Fruit fly (Drosophila melanogaster) whole organism, embryonic: ENCODE results near the gene CG17593.

ENCODE experiments used
- Ada2b ChIP-seq: fragments of 200-800 bp; sonication (Bioruptor generic); IDR thresholded peaks from 2 replicates; pipeline ENCODE4 v1.3.6; 2022; ENCODE audit warnings: missing biosample characterization, missing genetic modification characterization
- Asciz ChIP-seq: fragments of 200-800 bp; sonication (Bioruptor generic); optimal IDR thresholded peaks from 2 replicates; lab custom pipeline; 2017; ENCODE audit warnings: missing biosample characterization, mild to moderate bottlenecking, missing genetic modification characterization, missing genetic modification reagents
- Atf3 ChIP-seq: fragments of 200-800 bp; sonication (Bioruptor generic); optimal IDR thresholded peaks from 3 replicates; lab custom pipeline; 2016; ENCODE audit warnings: missing biosample characterization, missing genetic modification characterization
- CG11504 ChIP-seq: fragments of 200-800 bp; sonication (Bioruptor generic); optimal IDR thresholded peaks from 3 replicates; lab custom pipeline; 2019; ENCODE audit warnings: missing biosample characterization, mild to moderate bottlenecking, missing genetic modification characterization, moderate library complexity
- CG12071 ChIP-seq: fragments of 200-800 bp; sonication (Bioruptor generic); optimal IDR thresholded peaks from 3 replicates; lab custom pipeline; 2018; ENCODE audit warnings: missing biosample characterization, mild to moderate bottlenecking, missing genetic modification characterization
- CG1529 ChIP-seq: fragments of 200-800 bp; sonication (Bioruptor generic); optimal IDR thresholded peaks from 3 replicates; lab custom pipeline; 2018; ENCODE audit warnings: missing biosample characterization, missing genetic modification characterization
- CG18476 ChIP-seq: fragments of 200-800 bp; sonication (Bioruptor generic); optimal IDR thresholded peaks from 2 replicates; lab custom pipeline; 2016; ENCODE audit warnings: missing biosample characterization, mild to moderate bottlenecking, missing genetic modification characterization
- CG2120 ChIP-seq: fragments of 200-800 bp; sonication (Bioruptor generic); optimal IDR thresholded peaks from 3 replicates; lab custom pipeline; 2016; ENCODE audit warnings: missing biosample characterization, missing genetic modification characterization
- CG33557 ChIP-seq: fragments of 200-800 bp; sonication (Bioruptor generic); optimal IDR thresholded peaks from 2 replicates; lab custom pipeline; 2019; ENCODE audit warnings: missing biosample characterization, mild to moderate bottlenecking, missing genetic modification characterization, moderate library complexity
- CG6689 ChIP-seq: fragments of 200-800 bp; sonication (Bioruptor generic); IDR thresholded peaks from 2 replicates; pipeline ENCODE4 v1.3.6; 2022; ENCODE audit warnings: missing biosample characterization, missing genetic modification characterization
- CG8290 ChIP-seq, 3 experiments: fragments of 200-800 bp; sonication (Bioruptor generic); optimal IDR thresholded peaks; 2 replicates each; lab custom pipeline; 2016 to 2019; ENCODE audit warnings: missing biosample characterization in 3 of 3, missing genetic modification characterization in 3 of 3, mild to moderate bottlenecking in 2 of 3, moderate library complexity in 1 of 3
- CG9797 ChIP-seq: fragments of 200-800 bp; sonication (Bioruptor generic); optimal IDR thresholded peaks from 3 replicates; lab custom pipeline; 2018; ENCODE audit warnings: missing biosample characterization, mild to moderate bottlenecking, missing genetic modification characterization
- CoRest ChIP-seq: fragments of 200-800 bp; sonication (Bioruptor generic); optimal IDR thresholded peaks from 3 replicates; lab custom pipeline; 2018; ENCODE audit warnings: missing biosample characterization, mild to moderate bottlenecking, missing genetic modification characterization, moderate library complexity
- Drgx ChIP-seq: fragments of 200-800 bp; sonication (Bioruptor generic); IDR thresholded peaks from 2 replicates; pipeline ENCODE4 v1.3.6; 2022; ENCODE audit warnings: missing biosample characterization, missing genetic modification characterization
- E2f1 ChIP-seq: fragments of 200-800 bp; sonication (Bioruptor generic); IDR thresholded peaks from 2 replicates; pipeline ENCODE4 v1.3.6; 2022; ENCODE audit warnings: missing biosample characterization, missing genetic modification characterization
- Elba2 ChIP-seq: fragments of 200-800 bp; sonication (Bioruptor generic); optimal IDR thresholded peaks from 3 replicates; lab custom pipeline; 2016; ENCODE audit warnings: missing biosample characterization, missing genetic modification characterization
- Ets65A ChIP-seq: fragments of 200-800 bp; sonication (Bioruptor generic); peaks from one replicate; lab custom pipeline; 2016; ENCODE audit warnings: missing biosample characterization, missing genetic modification characterization
- Fer1 ChIP-seq: fragments of 200-800 bp; sonication (Bioruptor generic); optimal IDR thresholded peaks from 2 replicates; lab custom pipeline; 2017; ENCODE audit warnings: missing biosample characterization, mild to moderate bottlenecking, missing genetic modification characterization
- Hr51 ChIP-seq, 2 experiments: fragments of 200-800 bp; sonication (Bioruptor generic); optimal IDR thresholded peaks; 2 replicates in 1 of 2; 3 replicates in 1 of 2; lab custom pipeline; 2016 to 2018; ENCODE audit warnings: missing biosample characterization in 2 of 2, missing genetic modification characterization in 2 of 2, mild to moderate bottlenecking in 1 of 2, moderate library complexity in 1 of 2
- Oli ChIP-seq: fragments of 200-800 bp; sonication (Bioruptor generic); optimal IDR thresholded peaks from 2 replicates; lab custom pipeline; 2018; ENCODE audit warnings: missing biosample characterization, mild to moderate bottlenecking, missing genetic modification characterization, moderate library complexity
- Ptx1 ChIP-seq: fragments of 200-800 bp; sonication (Bioruptor generic); IDR thresholded peaks from 2 replicates; pipeline ENCODE4 v1.3.6; 2022; ENCODE audit warnings: missing biosample characterization, missing genetic modification characterization
- Side ChIP-seq: fragments of 200-800 bp; sonication (Bioruptor generic); optimal IDR thresholded peaks from 2 replicates; lab custom pipeline; 2016; ENCODE audit warnings: missing biosample characterization, missing genetic modification characterization
- Sox100B ChIP-seq: fragments of 200-800 bp; sonication (Bioruptor generic); optimal IDR thresholded peaks from 3 replicates; lab custom pipeline; 2018; ENCODE audit warnings: missing biosample characterization, mild to moderate bottlenecking, missing genetic modification characterization
- Sox102F ChIP-seq: fragments of 200-800 bp; sonication (Bioruptor generic); optimal IDR thresholded peaks from 2 replicates; lab custom pipeline; 2018; ENCODE audit warnings: missing biosample characterization, mild to moderate bottlenecking, missing genetic modification characterization, moderate library complexity
- Ssrp ChIP-seq: fragments of 200-800 bp; sonication (Bioruptor generic); optimal IDR thresholded peaks from 2 replicates; lab custom pipeline; 2018; ENCODE audit warnings: missing biosample characterization, mild to moderate bottlenecking, missing genetic modification characterization, moderate library complexity
- TFAM ChIP-seq: fragments of 200-800 bp; sonication (Bioruptor generic); optimal IDR thresholded peaks from 2 replicates; lab custom pipeline; 2017; ENCODE audit warnings: missing biosample characterization, missing genetic modification characterization, inconsistent platforms
- az2 ChIP-seq: fragments of 200-800 bp; sonication (Bioruptor generic); optimal IDR thresholded peaks from 3 replicates; lab custom pipeline; 2016; ENCODE audit warnings: missing biosample characterization, missing genetic modification characterization
- bcd ChIP-seq: fragments of 200-800 bp; sonication (Bioruptor generic); optimal IDR thresholded peaks from 2 replicates; lab custom pipeline; 2017; ENCODE audit warnings: missing biosample characterization, mild to moderate bottlenecking, missing genetic modification characterization
- cato ChIP-seq: fragments of 200-800 bp; sonication (Bioruptor generic); optimal IDR thresholded peaks from 2 replicates; lab custom pipeline; 2016; ENCODE audit warnings: missing biosample characterization, missing genetic modification characterization, borderline replicate concordance
- dmrt99B ChIP-seq: fragments of 200-800 bp; sonication (Bioruptor generic); optimal IDR thresholded peaks from 2 replicates; lab custom pipeline; 2018; ENCODE audit warnings: missing biosample characterization, mild to moderate bottlenecking, missing genetic modification characterization, moderate library complexity
- eve ChIP-seq, 2 experiments: fragments of >200 bp; optimal IDR thresholded peaks; 2 replicates each; lab custom pipeline; 2017; ENCODE audit warnings: missing biosample characterization in 2 of 2, missing genetic modification characterization in 2 of 2
- ftz-f1 ChIP-seq: fragments of 200-800 bp; sonication (Bioruptor generic); optimal IDR thresholded peaks from 2 replicates; lab custom pipeline; 2016; ENCODE audit warnings: missing biosample characterization, missing genetic modification characterization
- gem ChIP-seq: fragments of 200-800 bp; sonication (Bioruptor generic); optimal IDR thresholded peaks from 2 replicates; lab custom pipeline; 2019; ENCODE audit warnings: missing biosample characterization, mild to moderate bottlenecking, missing genetic modification characterization, moderate library complexity
- kah ChIP-seq: fragments of 200-800 bp; sonication (Bioruptor generic); optimal IDR thresholded peaks from 2 replicates; lab custom pipeline; 2018; ENCODE audit warnings: missing biosample characterization, mild to moderate bottlenecking, missing genetic modification characterization
- ken ChIP-seq: fragments of 200-800 bp; sonication (Bioruptor generic); IDR thresholded peaks from 3 replicates; pipeline ENCODE4 v1.3.6; 2022; ENCODE audit warnings: missing biosample characterization, missing genetic modification characterization
- lmd ChIP-seq: fragments of 200-800 bp; sonication (Bioruptor generic); IDR thresholded peaks from 2 replicates; pipeline ENCODE4 v1.3.6; 2022; ENCODE audit warnings: missing biosample characterization, missing genetic modification characterization
- lov ChIP-seq, 2 experiments: fragments of 200-800 bp in 1 of 2; fragments of >200 bp in 1 of 2; sonication (Bioruptor generic) in 1 of 2; IDR thresholded peaks in 1 of 2; optimal IDR thresholded peaks in 1 of 2; 2 replicates in 1 of 2; 3 replicates in 1 of 2; pipeline versions ENCODE4 v1.3.6 to Lab custom; 2017 to 2022; ENCODE audit warnings: missing biosample characterization in 1 of 2, missing genetic modification characterization in 1 of 2
- pan ChIP-seq, 4 experiments: fragments of >200 bp in 3 of 4; fragments of 200-800 bp in 1 of 4; sonication (Bioruptor generic) in 1 of 4; optimal IDR thresholded peaks in 3 of 4; IDR thresholded peaks in 1 of 4; 2 replicates each; pipeline versions ENCODE4 v1.3.6 to Lab custom; 2017 to 2022; ENCODE audit warnings: missing biosample characterization in 2 of 4, missing genetic modification characterization in 2 of 4, mixed read lengths in 1 of 4
- phol ChIP-seq: fragments of 200-800 bp; sonication (Bioruptor generic); optimal IDR thresholded peaks from 3 replicates; lab custom pipeline; 2018; ENCODE audit warnings: missing biosample characterization, mild to moderate bottlenecking, missing genetic modification characterization, moderate library complexity
- ranshi ChIP-seq: fragments of 200-800 bp; sonication (Bioruptor generic); IDR thresholded peaks from 2 replicates; pipeline ENCODE4 v1.3.6; 2022; ENCODE audit warnings: missing biosample characterization, missing genetic modification characterization
- salm ChIP-seq: fragments of 200-800 bp; sonication (Bioruptor generic); optimal IDR thresholded peaks from 2 replicates; lab custom pipeline; 2018; ENCODE audit warnings: missing biosample characterization, mild to moderate bottlenecking, missing genetic modification characterization
- sc ChIP-seq, 3 experiments: fragments of >200 bp in 2 of 3; fragments of 200-800 bp in 1 of 3; sonication (Bioruptor generic) in 1 of 3; optimal IDR thresholded peaks; 2 replicates in 2 of 3; 3 replicates in 1 of 3; lab custom pipeline; 2017; ENCODE audit warnings: mild to moderate bottlenecking in 1 of 3, missing biosample characterization in 1 of 3, missing genetic modification characterization in 1 of 3, missing genetic modification reagents in 1 of 3
- schlank ChIP-seq: fragments of 200-800 bp; sonication (Bioruptor generic); optimal IDR thresholded peaks from 2 replicates; lab custom pipeline; 2018; ENCODE audit warnings: missing biosample characterization, mild to moderate bottlenecking, missing genetic modification characterization
- sisA ChIP-seq: fragments of 200-800 bp; sonication (Bioruptor generic); IDR thresholded peaks from 2 replicates; pipeline ENCODE4 v1.3.6; 2022; ENCODE audit warnings: missing biosample characterization, missing genetic modification characterization
- tio ChIP-seq: fragments of 200-800 bp; sonication (Bioruptor generic); optimal IDR thresholded peaks from 2 replicates; lab custom pipeline; 2017; ENCODE audit warnings: missing biosample characterization, missing genetic modification characterization, inconsistent platforms
- zen ChIP-seq: fragments of 200-800 bp; sonication (Bioruptor generic); optimal IDR thresholded peaks from 3 replicates; lab custom pipeline; 2018; ENCODE audit warnings: missing biosample characterization, mild to moderate bottlenecking, missing genetic modification characterization, moderate library complexity

Gene CG17593

dm6 chr2L:3506806-3507205, 7.9 kb upstream of the CG17593 start:
- TF ChIP-seq CG8290 (GFP tag; optimal IDR thresholded peaks at IDR 0.05; lab: Kevin White, UChicago) (no peak), CG8290 (tag; optimal IDR thresholded peaks at IDR 0.05; lab: Kevin White, UChicago) (no peak), schlank (tag; lab: Kevin White, UChicago) (no peak), phol (tag; lab: Kevin White, UChicago) (peak; percentile 26), Sox102F (GFP tag; lab: Kevin White, UChicago) (peak; percentile 37), gem (peak; percentile 44), Hr51 (GFP tag; optimal IDR thresholded peaks at IDR 0.05; lab: Kevin White, UChicago) (peak in 1 of 2 experiments; percentile 9), CG6689 (0 out of 2 replicates have a peak, but pooled peaks have one; percentile 25), Ets65A (peak; percentile 16), Asciz (GFP tag; lab: Kevin White, UChicago) (peak; percentile 43), bcd (GFP tag; lab: Kevin White, UChicago) (no peak), dmrt99B (peak; percentile 24), Oli (tag; lab: Kevin White, UChicago) (peak; percentile 25), az2 (GFP tag; lab: Kevin White, UChicago) (peak; percentile 12), tio (peak; percentile 14), Ssrp (tag; lab: Kevin White, UChicago) (peak; percentile 10), Ptx1 (GFP tag; lab: Robert Waterston, UW) (0 out of 2 replicates have a peak, but pooled peaks have one; percentile 20), cato (GFP tag; lab: Kevin White, UChicago) (no peak), sisA (GFP tag; lab: Robert Waterston, UW) (0 out of 2 replicates have a peak, but pooled peaks have one; percentile 16), Sox100B (peak; percentile 12), CG11504 (tag; lab: Kevin White, UChicago) (peak; percentile 35), Fer1 (GFP tag; lab: Kevin White, UChicago) (no peak), Drgx (GFP tag; lab: Robert Waterston, UW) (peak; percentile 37)

dm6 chr2L:3507209-3508164, 7.2 kb upstream of the CG17593 start, which contains the start of gene tim:
tim (minus strand) TSS chr2L:3508119.
- TF ChIP-seq sc (optimal IDR thresholded peaks at IDR 0.05; lab: Kevin White, UChicago) (no peak), sc (GFP tag; optimal IDR thresholded peaks at IDR 0.05; lab: Kevin White, UChicago) (no peak), CG33557 (GFP tag; lab: Kevin White, UChicago) (no peak), salm (tag; lab: Kevin White, UChicago) (peak; percentile 1), zen (tag; lab: Kevin White, UChicago) (no peak), CG2120 (GFP tag; lab: Kevin White, UChicago) (no peak), E2f1 (GFP tag; lab: Robert Waterston, UW) (no peak), eve (GFP tag; optimal IDR thresholded peaks at IDR 0.05; lab: Kevin White, UChicago) (no peak), ranshi (no peak), Elba2 (GFP tag; lab: Kevin White, UChicago) (no peak), TFAM (no peak), ken (GFP tag; lab: Robert Waterston, UW) (no peak), CG9797 (GFP tag; lab: Kevin White, UChicago) (no peak), Side (GFP tag; lab: Kevin White, UChicago) (no peak), CoRest (tag; lab: Kevin White, UChicago) (peak; percentile 46), lmd (peak; percentile 43; the same call in 1 of the 2 replicates), CG1529 (GFP tag; lab: Kevin White, UChicago) (no peak), ftz-f1 (no peak), kah (GFP tag; lab: Kevin White, UChicago) (peak; percentile 75), lov (optimal IDR thresholded peaks at IDR 0.05; lab: Kevin White, UChicago) (no peak), lov (GFP tag; IDR thresholded peaks at IDR 0.05; lab: Robert Waterston, UW) (no peak), CG18476 (GFP tag; lab: Kevin White, UChicago) (no peak), Ada2b (GFP tag; lab: Robert Waterston, UW) (no peak), pan (optimal IDR thresholded peaks at IDR 0.05; lab: Kevin White, UChicago) (no peak), pan (GFP tag; optimal IDR thresholded peaks at IDR 0.05 in 1 of 2, IDR thresholded peaks at IDR 0.05 in 1 of 2) (no peak), CG12071 (GFP tag; lab: Kevin White, UChicago) (no peak), Atf3 (GFP tag; lab: Kevin White, UChicago) (no peak)
